Fruit fly (Drosophila melanogaster) whole organism, embryonic: ENCODE results near the gene CG11560.

Source experiments
- Bgb ChIP-seq: fragments of 200-800 bp; sonication (Bioruptor generic); IDR thresholded peaks from 2 replicates; pipeline ENCODE4 v1.3.6; 2022; ENCODE audit warnings: missing biosample characterization, missing genetic modification characterization; ENCODE audit not compliant: partially characterized antibody
- CG10321 ChIP-seq: fragments of 200-800 bp; sonication (Bioruptor generic); IDR thresholded peaks from 2 replicates; pipeline ENCODE4 v1.3.6; 2022; ENCODE audit warnings: missing biosample characterization, missing genetic modification characterization
- CG14441 ChIP-seq: fragments of 200-800 bp; sonication (Bioruptor generic); IDR thresholded peaks from 2 replicates; pipeline ENCODE4 v1.3.6; 2022; ENCODE audit warnings: missing biosample characterization, missing genetic modification characterization
- CG15514 ChIP-seq: fragments of 200-800 bp; sonication (Bioruptor generic); optimal IDR thresholded peaks from 3 replicates; lab custom pipeline; 2017; ENCODE audit warnings: missing biosample characterization, missing genetic modification characterization, mild to moderate bottlenecking, moderate library complexity, missing genetic modification reagents
- CG15696 ChIP-seq: fragments of 200-800 bp; sonication (Bioruptor generic); optimal IDR thresholded peaks from 2 replicates; lab custom pipeline; 2019; ENCODE audit warnings: missing biosample characterization, mild to moderate bottlenecking, missing genetic modification characterization, moderate library complexity
- CG1602 ChIP-seq: fragments of 200-800 bp; sonication (Bioruptor generic); optimal IDR thresholded peaks from 3 replicates; lab custom pipeline; 2016; ENCODE audit warnings: missing biosample characterization, missing genetic modification characterization
- CG16813 ChIP-seq: fragments of 200-800 bp; sonication (Bioruptor generic); IDR thresholded peaks from 3 replicates; pipeline ENCODE4 v1.3.6; 2022; ENCODE audit warnings: missing biosample characterization, missing genetic modification characterization; ENCODE audit not compliant: partially characterized antibody
- CG17361 ChIP-seq: fragments of 200-800 bp; sonication (Bioruptor generic); IDR thresholded peaks from 3 replicates; pipeline ENCODE4 v1.3.6; 2022; ENCODE audit warnings: missing biosample characterization, missing genetic modification characterization
- CG17568 ChIP-seq: fragments of 200-800 bp; sonication (Bioruptor generic); optimal IDR thresholded peaks from 2 replicates; lab custom pipeline; 2018; ENCODE audit warnings: missing biosample characterization, mild to moderate bottlenecking, missing genetic modification characterization, moderate library complexity
- CG2889 ChIP-seq: fragments of 200-800 bp; sonication (Bioruptor generic); IDR thresholded peaks from 3 replicates; pipeline ENCODE4 v1.3.6; 2022; ENCODE audit warnings: missing biosample characterization, missing genetic modification characterization
- CG30431 ChIP-seq: fragments of 200-800 bp; sonication (Bioruptor generic); optimal IDR thresholded peaks from 2 replicates; lab custom pipeline; 2017; ENCODE audit warnings: missing biosample characterization, missing genetic modification characterization
- CG31388 ChIP-seq: fragments of 200-800 bp; sonication (Bioruptor generic); optimal IDR thresholded peaks from 2 replicates; lab custom pipeline; 2016; ENCODE audit warnings: missing biosample characterization, missing genetic modification characterization
- CG33557 ChIP-seq: fragments of 200-800 bp; sonication (Bioruptor generic); optimal IDR thresholded peaks from 2 replicates; lab custom pipeline; 2019; ENCODE audit warnings: missing biosample characterization, mild to moderate bottlenecking, missing genetic modification characterization, moderate library complexity
- CG3407 ChIP-seq: fragments of 200-800 bp; sonication (Bioruptor generic); optimal IDR thresholded peaks from 2 replicates; lab custom pipeline; 2018; ENCODE audit warnings: missing biosample characterization, mild to moderate bottlenecking, missing genetic modification characterization
- CG4328 ChIP-seq: fragments of 200-800 bp; sonication (Bioruptor generic); optimal IDR thresholded peaks from 3 replicates; lab custom pipeline; 2017; ENCODE audit warnings: missing biosample characterization, missing genetic modification reagents, missing genetic modification characterization
- CG5180 ChIP-seq: fragments of 200-800 bp; sonication (Bioruptor generic); optimal IDR thresholded peaks from 3 replicates; lab custom pipeline; 2017; ENCODE audit warnings: missing biosample characterization, missing genetic modification characterization, mild to moderate bottlenecking, moderate library complexity, missing genetic modification reagents
- CG6272 ChIP-seq: fragments of 200-800 bp; sonication (Bioruptor generic); IDR thresholded peaks from 2 replicates; pipeline ENCODE4 v1.3.6; 2022; ENCODE audit warnings: missing biosample characterization, missing genetic modification characterization
- CG6654 ChIP-seq: fragments of 200-800 bp; sonication (Bioruptor generic); optimal IDR thresholded peaks from 2 replicates; lab custom pipeline; 2017; ENCODE audit warnings: missing biosample characterization, mild to moderate bottlenecking, missing genetic modification characterization
- CG7556 ChIP-seq: fragments of 200-800 bp; sonication (Bioruptor generic); optimal IDR thresholded peaks from 2 replicates; lab custom pipeline; 2017; ENCODE audit warnings: missing biosample characterization, mild to moderate bottlenecking, missing genetic modification characterization
- CG8281 ChIP-seq: fragments of 200-800 bp; sonication (Bioruptor generic); optimal IDR thresholded peaks from 2 replicates; lab custom pipeline; 2018; ENCODE audit warnings: missing biosample characterization, mild to moderate bottlenecking, missing genetic modification characterization, moderate library complexity
- CrebB ChIP-seq: fragments of 200-800 bp; sonication (Bioruptor generic); optimal IDR thresholded peaks from 3 replicates; lab custom pipeline; 2018; ENCODE audit warnings: missing biosample characterization, mild to moderate bottlenecking, missing genetic modification characterization
- Dip2 ChIP-seq: fragments of 200-800 bp; sonication (Bioruptor generic); IDR thresholded peaks from 2 replicates; pipeline ENCODE4 v1.3.6; 2022; ENCODE audit warnings: missing biosample characterization, missing genetic modification characterization
- Jarid2 ChIP-seq: fragments of 200-800 bp; sonication (Bioruptor generic); optimal IDR thresholded peaks from 3 replicates; lab custom pipeline; 2017; ENCODE audit warnings: mild to moderate bottlenecking, missing biosample characterization, missing genetic modification reagents, missing genetic modification characterization
- MTF-1 ChIP-seq: fragments of 200-800 bp; sonication (Bioruptor generic); optimal IDR thresholded peaks from 2 replicates; lab custom pipeline; 2018; ENCODE audit warnings: missing biosample characterization, mild to moderate bottlenecking, missing genetic modification characterization, borderline replicate concordance
- NC2β ChIP-seq: fragments of 200-800 bp; sonication (Bioruptor generic); optimal IDR thresholded peaks from 2 replicates; lab custom pipeline; 2016; ENCODE audit warnings: missing biosample characterization, missing genetic modification characterization
- Oaz ChIP-seq: fragments of 200-800 bp; sonication (Bioruptor generic); IDR thresholded peaks from 2 replicates; pipeline ENCODE4 v1.3.6; 2022; ENCODE audit warnings: missing biosample characterization, missing genetic modification characterization
- Ptx1 ChIP-seq: fragments of 200-800 bp; sonication (Bioruptor generic); IDR thresholded peaks from 2 replicates; pipeline ENCODE4 v1.3.6; 2022; ENCODE audit warnings: missing biosample characterization, missing genetic modification characterization
- Side ChIP-seq: fragments of 200-800 bp; sonication (Bioruptor generic); optimal IDR thresholded peaks from 2 replicates; lab custom pipeline; 2016; ENCODE audit warnings: missing biosample characterization, missing genetic modification characterization
- Sox100B ChIP-seq: fragments of 200-800 bp; sonication (Bioruptor generic); optimal IDR thresholded peaks from 3 replicates; lab custom pipeline; 2018; ENCODE audit warnings: missing biosample characterization, mild to moderate bottlenecking, missing genetic modification characterization
- Spps ChIP-seq: fragments of 200-800 bp; sonication (Bioruptor generic); optimal IDR thresholded peaks from 2 replicates; lab custom pipeline; 2018; ENCODE audit warnings: missing biosample characterization, mild to moderate bottlenecking, missing genetic modification characterization
- Sry-β ChIP-seq: fragments of 200-800 bp; sonication (Bioruptor generic); optimal IDR thresholded peaks from 2 replicates; lab custom pipeline; 2018; ENCODE audit warnings: missing biosample characterization, mild to moderate bottlenecking, missing genetic modification characterization, moderate library complexity
- YL-1 ChIP-seq: fragments of 200-800 bp; sonication (Bioruptor generic); optimal IDR thresholded peaks from 3 replicates; lab custom pipeline; 2017; ENCODE audit warnings: missing biosample characterization, mild to moderate bottlenecking, missing genetic modification characterization
- ara ChIP-seq: fragments of 200-800 bp; sonication (Bioruptor generic); IDR thresholded peaks from 2 replicates; pipeline ENCODE4 v1.3.6; 2022; ENCODE audit warnings: missing biosample characterization, missing genetic modification characterization
- az2 ChIP-seq: fragments of 200-800 bp; sonication (Bioruptor generic); optimal IDR thresholded peaks from 3 replicates; lab custom pipeline; 2016; ENCODE audit warnings: missing biosample characterization, missing genetic modification characterization
- chif ChIP-seq, 2 experiments: fragments of 200-800 bp; sonication (Bioruptor generic); optimal IDR thresholded peaks; 3 replicates each; lab custom pipeline; 2016; ENCODE audit warnings: missing biosample characterization in 2 of 2, missing genetic modification characterization in 2 of 2
- fd102C ChIP-seq: fragments of 200-800 bp; sonication (Bioruptor generic); optimal IDR thresholded peaks from 2 replicates; lab custom pipeline; 2018; ENCODE audit warnings: missing biosample characterization, mild to moderate bottlenecking, missing genetic modification characterization, moderate library complexity
- fd3F ChIP-seq: fragments of 200-800 bp; sonication (Bioruptor generic); optimal IDR thresholded peaks from 2 replicates; lab custom pipeline; 2018; ENCODE audit warnings: missing biosample characterization, mild to moderate bottlenecking, missing genetic modification characterization, moderate library complexity
- gt ChIP-seq: fragments of 200-800 bp; sonication (Bioruptor generic); IDR thresholded peaks from 2 replicates; pipeline ENCODE4 v1.3.6; 2022; ENCODE audit warnings: missing biosample characterization, missing genetic modification characterization
- insv ChIP-seq, 2 experiments: fragments of 200-800 bp; sonication (Bioruptor generic); optimal IDR thresholded peaks; 3 replicates each; lab custom pipeline; 2016 to 2018; ENCODE audit warnings: missing biosample characterization in 2 of 2, missing genetic modification characterization in 2 of 2
- kay ChIP-seq: fragments of 200-800 bp; sonication (Bioruptor generic); optimal IDR thresholded peaks from 2 replicates; lab custom pipeline; 2016; ENCODE audit warnings: missing biosample characterization, missing genetic modification characterization
- mld ChIP-seq: fragments of 200-800 bp; sonication (Bioruptor generic); IDR thresholded peaks from 3 replicates; pipeline ENCODE4 v1.3.6; 2022; ENCODE audit warnings: missing biosample characterization, missing genetic modification characterization; ENCODE audit not compliant: partially characterized antibody
- nau ChIP-seq: fragments of 200-800 bp; sonication (Bioruptor generic); optimal IDR thresholded peaks from 3 replicates; lab custom pipeline; 2017; ENCODE audit warnings: missing biosample characterization, mild to moderate bottlenecking, missing genetic modification characterization, missing genetic modification reagents
- odd ChIP-seq: fragments of 200-800 bp; sonication (Bioruptor generic); optimal IDR thresholded peaks from 2 replicates; lab custom pipeline; 2017; ENCODE audit warnings: missing biosample characterization, mild to moderate bottlenecking, missing genetic modification characterization
- onecut ChIP-seq: fragments of 200-800 bp; sonication (Bioruptor generic); IDR thresholded peaks from 2 replicates; pipeline ENCODE4 v1.3.6; 2022; ENCODE audit warnings: missing biosample characterization, missing genetic modification characterization
- otp ChIP-seq: fragments of 200-800 bp; sonication (Bioruptor generic); IDR thresholded peaks from 3 replicates; pipeline ENCODE4, ENCODE4 v1.3.6; 2022; ENCODE audit warnings: missing biosample characterization, missing genetic modification characterization
- pfk ChIP-seq: fragments of 200-800 bp; sonication (Bioruptor generic); optimal IDR thresholded peaks from 2 replicates; lab custom pipeline; 2018; ENCODE audit warnings: missing biosample characterization, mild to moderate bottlenecking, missing genetic modification characterization, moderate library complexity
- seq ChIP-seq: fragments of 200-800 bp; sonication (Bioruptor generic); IDR thresholded peaks from 2 replicates; pipeline ENCODE4 v1.3.6; 2022; ENCODE audit warnings: missing biosample characterization, missing genetic modification characterization
- slp2 ChIP-seq: fragments of 200-800 bp; sonication (Bioruptor generic); optimal IDR thresholded peaks from 2 replicates; lab custom pipeline; 2016; ENCODE audit warnings: missing biosample characterization, missing genetic modification characterization
- tgo ChIP-seq: fragments of 200-800 bp; sonication (Bioruptor generic); IDR thresholded peaks from 3 replicates; pipeline ENCODE4 v1.3.6; 2022; ENCODE audit warnings: missing biosample characterization, missing genetic modification characterization
- trem ChIP-seq: fragments of 200-800 bp; optimal IDR thresholded peaks from 3 replicates; lab custom pipeline; 2019; ENCODE audit warnings: missing biosample characterization, mild to moderate bottlenecking, missing genetic modification characterization, moderate library complexity

CG11560 gene

dm6 chr3L:12083861-12084260 lies 36.0 kb upstream of the CG11560 start:
- no peak for TF ChIP-seq mld (GFP tag; lab: Robert Waterston, UW)
- TF ChIP-seq CG17568 (GFP tag; lab: Kevin White, UChicago), result peak; percentile 83
- TF ChIP-seq CG6272 (GFP tag; lab: Robert Waterston, UW), result no peak
- TF ChIP-seq CG4328 (GFP tag; lab: Kevin White, UChicago), result peak; percentile 57
- TF ChIP-seq CG30431 (GFP tag; lab: Kevin White, UChicago), result peak; percentile 15
- TF ChIP-seq Jarid2 (GFP tag; lab: Kevin White, UChicago), result peak; percentile 7
- TF ChIP-seq pfk, result peak; percentile 31
- peak; percentile 31 for TF ChIP-seq CG15514 (GFP tag; lab: Kevin White, UChicago)
- peak; percentile 47 for TF ChIP-seq Sry-β (GFP tag; lab: Kevin White, UChicago)
- peak; percentile 24; the same call in 2 of the 3 replicates for TF ChIP-seq tgo (GFP tag; lab: Robert Waterston, UW)
- peak; percentile 70 for TF ChIP-seq fd102C (GFP tag; lab: Kevin White, UChicago)
- TF ChIP-seq Spps (tag; lab: Kevin White, UChicago), result peak; percentile 80
- no peak for TF ChIP-seq gt
- TF ChIP-seq Side (GFP tag; lab: Kevin White, UChicago), result no peak
- TF ChIP-seq CG17361, result 0 out of 3 replicates have a peak, but pooled peaks have one; percentile 42
- TF ChIP-seq nau (GFP tag; lab: Kevin White, UChicago), result peak; percentile 70
- TF ChIP-seq insv (GFP tag; optimal IDR thresholded peaks at IDR 0.05; lab: Kevin White, UChicago), result peak in 1 of 2 experiments; percentile 8
- TF ChIP-seq kay (GFP tag; lab: Kevin White, UChicago), result no peak
- TF ChIP-seq az2 (GFP tag; lab: Kevin White, UChicago), result no peak
- peak; percentile 70 for TF ChIP-seq Sox100B (GFP tag; lab: Kevin White, UChicago)
- TF ChIP-seq Bgb, result no peak
- no peak for TF ChIP-seq Oaz
- TF ChIP-seq CG31388 (GFP tag; lab: Kevin White, UChicago), result no peak
- TF ChIP-seq Dip2 (GFP tag; lab: Robert Waterston, UW), result no peak
- peak; percentile 68 for TF ChIP-seq odd (GFP tag; lab: Kevin White, UChicago)
- TF ChIP-seq chif (GFP tag; optimal IDR thresholded peaks at IDR 0.05; lab: Kevin White, UChicago), result no peak
- TF ChIP-seq fd3F (GFP tag; lab: Kevin White, UChicago), result no peak
- TF ChIP-seq NC2β (GFP tag; lab: Kevin White, UChicago), result peak; percentile 35
- TF ChIP-seq CG7556, result peak; percentile 47
- TF ChIP-seq CG15696, result peak; percentile 87
- peak; percentile 26; the same call in 1 of the 2 replicates for TF ChIP-seq Ptx1 (GFP tag; lab: Robert Waterston, UW)
- no peak for TF ChIP-seq slp2 (GFP tag; lab: Kevin White, UChicago)
- no peak for TF ChIP-seq CG10321 (GFP tag; lab: Robert Waterston, UW)
- peak; percentile 52 for TF ChIP-seq ara (GFP tag; lab: Robert Waterston, UW)
- peak; percentile 62 for TF ChIP-seq onecut (GFP tag; lab: Robert Waterston, UW)
- TF ChIP-seq otp (GFP tag; lab: Robert Waterston, UW), result peak; percentile 68; the same call in 2 of the 3 replicates
- TF ChIP-seq CG3407 (GFP tag; lab: Kevin White, UChicago), result peak; percentile 78
- peak; percentile 61 for TF ChIP-seq CrebB
- peak; percentile 0 for TF ChIP-seq CG6654
- peak; percentile 64 for TF ChIP-seq YL-1 (GFP tag; lab: Kevin White, UChicago)
- TF ChIP-seq seq (GFP tag; lab: Robert Waterston, UW), result 0 out of 2 replicates have a peak, but pooled peaks have one; percentile 28
- TF ChIP-seq CG16813 (GFP tag; lab: Robert Waterston, UW), result no peak
- no peak for TF ChIP-seq CG14441 (GFP tag; lab: Robert Waterston, UW)
- peak; percentile 88 for TF ChIP-seq CG33557 (GFP tag; lab: Kevin White, UChicago)
- no peak for TF ChIP-seq CG2889 (GFP tag; lab: Robert Waterston, UW)
- peak; percentile 62 for TF ChIP-seq CG5180 (GFP tag; lab: Kevin White, UChicago)
- peak; percentile 79 for TF ChIP-seq CG8281 (tag; lab: Kevin White, UChicago)
- TF ChIP-seq trem (tag; lab: Kevin White, UChicago), result peak; percentile 54
- peak; percentile 9 for TF ChIP-seq CG1602
- peak; percentile 88 for TF ChIP-seq MTF-1 (GFP tag; lab: Kevin White, UChicago)
